Fruit fly (Drosophila melanogaster): ENCODE data around the gene eIF4EHP.

Gene eIF4EHP

dm6 chr3R:24105312-24105902 lies 3.4 kb downstream of the eIF4EHP start, which contains the start of gene Syx1A (continued):
- TF ChIP-seq shn (GFP tag; optimal IDR thresholded peaks at IDR 0.05): no peak
- no peak for TF ChIP-seq CG4404 (GFP tag; IDR thresholded peaks at IDR 0.05)
- peak; percentile 73 for TF ChIP-seq trem (tag; optimal IDR thresholded peaks at IDR 0.05)
- TF ChIP-seq usp (GFP tag; optimal IDR thresholded peaks at IDR 0.05): no peak
- TF ChIP-seq rib (GFP tag; IDR thresholded peaks at IDR 0.05): no peak
- TF ChIP-seq CG17829 (tag; optimal IDR thresholded peaks at IDR 0.05): peak; percentile 64
- no peak for TF ChIP-seq lbe (GFP tag; optimal IDR thresholded peaks at IDR 0.05)
- TF ChIP-seq CG5180 (GFP tag; optimal IDR thresholded peaks at IDR 0.05): no peak
- no peak for TF ChIP-seq CG8281 (tag; optimal IDR thresholded peaks at IDR 0.05)
- TF ChIP-seq wor (GFP tag; IDR thresholded peaks at IDR 0.05): no peak
- TF ChIP-seq klu (GFP tag; IDR thresholded peaks at IDR 0.05): no peak
- TF ChIP-seq CG9609 (GFP tag; optimal IDR thresholded peaks at IDR 0.05): no peak
- no peak for TF ChIP-seq pfk (GFP tag; optimal IDR thresholded peaks at IDR 0.05)
- TF ChIP-seq mam (GFP tag; optimal IDR thresholded peaks at IDR 0.05): no peak
- no peak for TF ChIP-seq fd96Cb (tag; optimal IDR thresholded peaks at IDR 0.05)
- TF ChIP-seq prd (optimal IDR thresholded peaks at IDR 0.05): no peak
- no peak for TF ChIP-seq prd (GFP tag; IDR thresholded peaks at IDR 0.05)
- no peak for TF ChIP-seq CG1792 (GFP tag; optimal IDR thresholded peaks at IDR 0.05)
- TF ChIP-seq CG7556 (GFP tag; optimal IDR thresholded peaks at IDR 0.05): no peak
- TF ChIP-seq Bteb2 (GFP tag; optimal IDR thresholded peaks at IDR 0.05): no peak
- peak; percentile 11 for TF ChIP-seq CG1233 (GFP tag; optimal IDR thresholded peaks at IDR 0.05)
- TF ChIP-seq CG10321 (GFP tag; IDR thresholded peaks at IDR 0.05): no peak
- no peak for TF ChIP-seq CG11696 (GFP tag; IDR thresholded peaks at IDR 0.05)
- no peak for TF ChIP-seq tna (GFP tag; IDR thresholded peaks at IDR 0.05; ENCODE audit: partially characterized antibody)
- no peak for TF ChIP-seq Gug (GFP tag; IDR thresholded peaks at IDR 0.05)
- no peak for TF ChIP-seq CG30431 (GFP tag; optimal IDR thresholded peaks at IDR 0.05)
- TF ChIP-seq HLHmδ (GFP tag; optimal IDR thresholded peaks at IDR 0.05): peak; percentile 10
- peak; percentile 44 for TF ChIP-seq stwl (tag; optimal IDR thresholded peaks at IDR 0.05)
- no peak for TF ChIP-seq CG9215 (GFP tag; IDR thresholded peaks at IDR 0.05)
- TF ChIP-seq pum (GFP tag; optimal IDR thresholded peaks at IDR 0.05): no peak
- no peak for TF ChIP-seq CG14860 (GFP tag; IDR thresholded peaks at IDR 0.05; ENCODE audit: partially characterized antibody)
- no peak for TF ChIP-seq wek (GFP tag; optimal IDR thresholded peaks at IDR 0.05)
- TF ChIP-seq kni (GFP tag; optimal IDR thresholded peaks at IDR 0.05): no peak
- TF ChIP-seq pros (GFP tag; optimal IDR thresholded peaks at IDR 0.05): no peak
- no peak for TF ChIP-seq cg (GFP tag; optimal IDR thresholded peaks at IDR 0.05)
- no peak for TF ChIP-seq grn (GFP tag; optimal IDR thresholded peaks at IDR 0.05)
- no peak for TF ChIP-seq TFAM (GFP tag; optimal IDR thresholded peaks at IDR 0.05)
- peak; percentile 23 for TF ChIP-seq CG10267 (tag; optimal IDR thresholded peaks at IDR 0.05)
- no peak for TF ChIP-seq CG32767 (GFP tag; IDR thresholded peaks at IDR 0.05)
- TF ChIP-seq CG6254 (GFP tag; optimal IDR thresholded peaks at IDR 0.05): no peak
- no peak for TF ChIP-seq CG2199 (GFP tag; IDR thresholded peaks at IDR 0.05)
- peak; percentile 26 for TF ChIP-seq cwo (GFP tag; optimal IDR thresholded peaks at IDR 0.05)
- no peak for TF ChIP-seq Scr (GFP tag; IDR thresholded peaks at IDR 0.05; ENCODE audit: partially characterized antibody)
- TF ChIP-seq zfh2 (GFP tag; optimal IDR thresholded peaks at IDR 0.05): no peak
- peak; percentile 98 for TF ChIP-seq psq (GFP tag; optimal IDR thresholded peaks at IDR 0.05)
- peak; percentile 62 for TF ChIP-seq CG6765 (GFP tag; optimal IDR thresholded peaks at IDR 0.05)
- no peak for TF ChIP-seq CG10274 (GFP tag; optimal IDR thresholded peaks at IDR 0.05)
- TF ChIP-seq HmgD (GFP tag; optimal IDR thresholded peaks at IDR 0.05): peak; percentile 1
- TF ChIP-seq CG10654 (GFP tag; optimal IDR thresholded peaks at IDR 0.05): no peak
- TF ChIP-seq Gsc (GFP tag; IDR thresholded peaks at IDR 0.05): no peak
- TF ChIP-seq CG2889 (GFP tag; IDR thresholded peaks at IDR 0.05): no peak
